Worm (Caenorhabditis elegans): Measurements from ENCODE around the gene B0303.4.

DNA sequence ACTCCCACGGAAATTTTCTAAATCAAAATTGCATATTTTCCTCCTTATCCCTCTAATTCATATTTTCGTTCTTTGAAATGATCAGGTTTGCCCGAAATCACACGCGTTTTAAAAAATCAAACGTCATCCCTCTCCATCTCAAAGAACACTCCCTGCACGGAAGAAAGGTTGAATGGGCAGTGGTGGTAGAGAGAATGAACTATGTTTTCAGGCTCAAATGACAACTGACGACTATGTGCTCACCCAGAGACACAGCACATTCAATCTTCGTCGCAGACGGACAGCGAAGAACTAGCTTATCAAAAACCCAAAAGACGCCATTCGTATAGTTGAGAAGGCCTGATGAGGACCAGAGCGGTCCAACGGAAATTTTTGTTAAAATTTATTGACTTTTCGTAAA is 50.1 kb downstream of the B0303.4 start:
- TF ChIP-seq ref-1 (GFP tag; conservative IDR thresholded peaks at IDR 0.05) (no peak), flt-1 (GFP tag; IDR thresholded peaks at IDR 0.05) (no peak), tab-1 (GFP tag; IDR thresholded peaks at IDR 0.05) (no peak), med-1 (GFP tag; optimal IDR thresholded peaks at IDR 0.05; ENCODE audit: insufficient read depth) (no peak), T22C8.4 (GFP tag; IDR thresholded peaks at IDR 0.05) (no peak), cog-1 (tag; optimal IDR thresholded peaks at IDR 0.05) (no peak), ztf-23 (GFP tag; IDR thresholded peaks at IDR 0.05) (no peak), klf-2 (GFP tag; conservative IDR thresholded peaks at IDR 0.05) (no peak)

Data from whole organism, midembryonic.